Worm (Caenorhabditis elegans) whole organism, L4 larva: Measurements from ENCODE around the gene usp-14.

Experiments used
- F49E8.2 ChIP-seq: sonication (generic microtip); optimal IDR thresholded peaks from 2 replicates; lab custom pipeline; 2016; ENCODE audit warnings: missing compliant biosample characterization, mild to moderate bottlenecking, missing genetic modification characterization, borderline replicate concordance
- aha-1 ChIP-seq: fragments of 150-350 bp; peaks from one replicate; lab custom pipeline; 2014; ENCODE audit warnings: missing biosample characterization, missing genetic modification characterization
- ces-1 ChIP-seq: fragments of 150-350 bp; sonication (generic microtip); optimal IDR thresholded peaks from 4 replicates; lab custom pipeline; 2014; ENCODE audit warnings: missing biosample characterization, missing genetic modification reagents, missing genetic modification characterization
- egl-27 ChIP-seq: sonication (generic microtip); optimal IDR thresholded peaks from 3 replicates; lab custom pipeline; 2017; ENCODE audit warnings: missing biosample characterization, missing genetic modification reagents, missing genetic modification characterization
- fos-1 ChIP-seq: fragments of 150-350 bp; optimal IDR thresholded peaks from 2 replicates; lab custom pipeline; 2014; ENCODE audit warnings: missing biosample characterization, missing genetic modification characterization
- jun-1 ChIP-seq: fragments of 150-350 bp; optimal IDR thresholded peaks from 2 replicates; lab custom pipeline; 2014; ENCODE audit warnings: missing biosample characterization, missing genetic modification reagents, missing genetic modification characterization
- lin-1 ChIP-seq: fragments of 200-800 bp; sonication (Bioruptor generic); IDR thresholded peaks from 2 replicates; pipeline ENCODE4 v1.3.6; 2022; ENCODE audit warnings: missing genetic modification reagents, missing genetic modification characterization, missing compliant biosample characterization
- lin-13 ChIP-seq: fragments of 150-350 bp; optimal IDR thresholded peaks from 2 replicates; lab custom pipeline; 2014; ENCODE audit warnings: missing biosample characterization, missing genetic modification reagents, missing genetic modification characterization
- nhr-11 ChIP-seq: fragments of 150-350 bp; optimal IDR thresholded peaks from 2 replicates; lab custom pipeline; 2014; ENCODE audit warnings: missing biosample characterization, missing genetic modification characterization
- pqm-1 ChIP-seq: sonication (generic microtip); optimal IDR thresholded peaks from 2 replicates; lab custom pipeline; 2017; ENCODE audit warnings: missing biosample characterization, missing genetic modification characterization
- zag-1 ChIP-seq: fragments of 150-350 bp; optimal IDR thresholded peaks from 2 replicates; lab custom pipeline; 2014; ENCODE audit warnings: missing biosample characterization, missing genetic modification characterization
- ztf-11 ChIP-seq: fragments of 150-350 bp; optimal IDR thresholded peaks from 2 replicates; lab custom pipeline; 2014; ENCODE audit warnings: missing biosample characterization, missing genetic modification characterization

ce11 chrII:14501447-14501846 lies 13.0 kb upstream of the usp-14 start, which contains the start of gene K10H10.5:
- TF ChIP-seq nhr-11 (tag; lab: Kevin White, UChicago) (no peak), pqm-1 (tag; lab: Kevin White, UChicago) (no peak), ztf-11 (tag; lab: Kevin White, UChicago) (no peak), jun-1 (tag; lab: Kevin White, UChicago) (no peak), ces-1 (GFP tag; lab: Kevin White, UChicago) (no peak), egl-27 (tag; lab: Kevin White, UChicago) (no peak), zag-1 (tag; lab: Kevin White, UChicago) (no peak), lin-13 (GFP tag; lab: Kevin White, UChicago) (no peak), F49E8.2 (no peak), fos-1 (tag; lab: Kevin White, UChicago) (no peak), lin-1 (GFP tag; lab: Robert Waterston, UW) (no peak), aha-1 (tag; lab: Kevin White, UChicago) (no peak)
